Fruit fly (Drosophila melanogaster) whole organism, embryonic: ENCODE data around the gene Girdin.

ENCODE experiments used
- Antp ChIP-seq: fragments of 200-800 bp; sonication (Bioruptor generic); optimal IDR thresholded peaks from 3 replicates; lab custom pipeline; 2016; ENCODE audit warnings: missing biosample characterization, missing genetic modification characterization
- Bdp1 ChIP-seq: fragments of 200-800 bp; sonication (Bioruptor generic); optimal IDR thresholded peaks from 3 replicates; lab custom pipeline; 2016; ENCODE audit warnings: missing biosample characterization, missing genetic modification characterization
- Bgb ChIP-seq: fragments of 200-800 bp; sonication (Bioruptor generic); IDR thresholded peaks from 2 replicates; pipeline ENCODE4 v1.3.6; 2022; ENCODE audit warnings: missing biosample characterization, missing genetic modification characterization; ENCODE audit not compliant: partially characterized antibody
- CG10654 ChIP-seq: fragments of 200-800 bp; sonication (Bioruptor generic); optimal IDR thresholded peaks from 2 replicates; lab custom pipeline; 2016; ENCODE audit warnings: missing biosample characterization, missing genetic modification characterization
- CG12299 ChIP-seq: fragments of 200-800 bp; sonication (Bioruptor generic); optimal IDR thresholded peaks from 2 replicates; lab custom pipeline; 2018; ENCODE audit warnings: missing biosample characterization, mild to moderate bottlenecking, missing genetic modification characterization
- CG14014 ChIP-seq: fragments of 200-800 bp; sonication (Bioruptor generic); IDR thresholded peaks from 2 replicates; pipeline ENCODE4 v1.3.6; 2022; ENCODE audit warnings: missing biosample characterization, missing genetic modification characterization
- CG14441 ChIP-seq: fragments of 200-800 bp; sonication (Bioruptor generic); IDR thresholded peaks from 2 replicates; pipeline ENCODE4 v1.3.6; 2022; ENCODE audit warnings: missing biosample characterization, missing genetic modification characterization
- CG15479 ChIP-seq: fragments of 200-800 bp; sonication (Bioruptor generic); optimal IDR thresholded peaks from 3 replicates; lab custom pipeline; 2019; ENCODE audit warnings: missing biosample characterization, mild to moderate bottlenecking, missing genetic modification characterization, moderate library complexity
- CG17361 ChIP-seq: fragments of 200-800 bp; sonication (Bioruptor generic); IDR thresholded peaks from 3 replicates; pipeline ENCODE4 v1.3.6; 2022; ENCODE audit warnings: missing biosample characterization, missing genetic modification characterization
- CG2199 ChIP-seq: fragments of 200-800 bp; sonication (Bioruptor generic); IDR thresholded peaks from 3 replicates; pipeline ENCODE4 v1.3.6; 2022; ENCODE audit warnings: missing biosample characterization, missing genetic modification characterization
- CG33557 ChIP-seq: fragments of 200-800 bp; sonication (Bioruptor generic); optimal IDR thresholded peaks from 2 replicates; lab custom pipeline; 2019; ENCODE audit warnings: missing biosample characterization, mild to moderate bottlenecking, missing genetic modification characterization, moderate library complexity
- CG3847 ChIP-seq: fragments of 200-800 bp; sonication (Bioruptor generic); IDR thresholded peaks from 2 replicates; pipeline ENCODE4 v1.3.6; 2022; ENCODE audit warnings: missing biosample characterization, missing genetic modification characterization
- CG3995 ChIP-seq: fragments of 200-800 bp; sonication (Bioruptor generic); optimal IDR thresholded peaks from 3 replicates; lab custom pipeline; 2016; ENCODE audit warnings: missing biosample characterization, missing genetic modification characterization
- CG4328 ChIP-seq: fragments of 200-800 bp; sonication (Bioruptor generic); optimal IDR thresholded peaks from 3 replicates; lab custom pipeline; 2017; ENCODE audit warnings: missing biosample characterization, missing genetic modification reagents, missing genetic modification characterization
- CG6791 ChIP-seq: fragments of 200-800 bp; sonication (Bioruptor generic); IDR thresholded peaks from 3 replicates; pipeline ENCODE4 v1.3.6; 2022; ENCODE audit warnings: missing biosample characterization, missing genetic modification characterization; ENCODE audit not compliant: partially characterized antibody
- CG8924 ChIP-seq: fragments of 200-800 bp; optimal IDR thresholded peaks from 3 replicates; lab custom pipeline; 2019; ENCODE audit warnings: missing biosample characterization, mild to moderate bottlenecking, missing genetic modification characterization, moderate library complexity
- CG9437 ChIP-seq: fragments of 200-800 bp; sonication (Bioruptor generic); optimal IDR thresholded peaks from 2 replicates; lab custom pipeline; 2018; ENCODE audit warnings: missing biosample characterization, mild to moderate bottlenecking, missing genetic modification characterization
- CG9609 ChIP-seq: fragments of 200-800 bp; sonication (Bioruptor generic); optimal IDR thresholded peaks from 3 replicates; lab custom pipeline; 2016; ENCODE audit warnings: missing biosample characterization, missing genetic modification characterization
- CG9727 ChIP-seq: fragments of 200-800 bp; sonication (Bioruptor generic); optimal IDR thresholded peaks from 3 replicates; lab custom pipeline; 2017; ENCODE audit warnings: missing biosample characterization, mild to moderate bottlenecking, missing genetic modification characterization
- CG9932 ChIP-seq: fragments of 200-800 bp; sonication (Bioruptor generic); IDR thresholded peaks from 2 replicates; pipeline ENCODE4 v1.3.6; 2022; ENCODE audit warnings: missing biosample characterization, missing genetic modification characterization
- Dbx ChIP-seq: fragments of 200-800 bp; sonication (Bioruptor generic); IDR thresholded peaks from 3 replicates; pipeline ENCODE4 v1.3.6; 2022; ENCODE audit warnings: missing biosample characterization, missing genetic modification characterization
- Ets97D ChIP-seq: fragments of 200-800 bp; sonication (Bioruptor generic); optimal IDR thresholded peaks from 3 replicates; lab custom pipeline; 2016; ENCODE audit warnings: missing biosample characterization, missing genetic modification characterization
- GATAe ChIP-seq: fragments of 200-800 bp; sonication (Bioruptor generic); conservative IDR thresholded peaks from 2 replicates; pipeline ENCODE4 v1.3.6; 2022; ENCODE audit warnings: missing biosample characterization, missing genetic modification characterization
- HHEX ChIP-seq: fragments of 200-800 bp; sonication (Bioruptor generic); optimal IDR thresholded peaks from 3 replicates; lab custom pipeline; 2017; ENCODE audit warnings: missing biosample characterization, mild to moderate bottlenecking, missing genetic modification characterization, missing genetic modification reagents
- Hmx ChIP-seq: fragments of 200-800 bp; sonication (Bioruptor generic); optimal IDR thresholded peaks from 2 replicates; lab custom pipeline; 2016; ENCODE audit warnings: missing biosample characterization, missing genetic modification characterization
- Mrtf ChIP-seq: fragments of 200-800 bp; sonication (Bioruptor generic); IDR thresholded peaks from 3 replicates; pipeline ENCODE4 v1.3.6; 2022; ENCODE audit warnings: missing biosample characterization, missing genetic modification characterization
- Oaz ChIP-seq: fragments of 200-800 bp; sonication (Bioruptor generic); IDR thresholded peaks from 2 replicates; pipeline ENCODE4 v1.3.6; 2022; ENCODE audit warnings: missing biosample characterization, missing genetic modification characterization
- Rfx ChIP-seq: fragments of 200-800 bp; sonication (Bioruptor generic); IDR thresholded peaks from 2 replicates; pipeline ENCODE4 v1.3.6; 2022; ENCODE audit warnings: missing biosample characterization, missing genetic modification characterization
- Scr ChIP-seq: fragments of 200-800 bp; sonication (Bioruptor generic); IDR thresholded peaks from 2 replicates; pipeline ENCODE4 v1.3.6; 2022; ENCODE audit warnings: missing biosample characterization, missing genetic modification characterization; ENCODE audit not compliant: partially characterized antibody
- caup ChIP-seq: fragments of 200-800 bp; sonication (Bioruptor generic); optimal IDR thresholded peaks from 3 replicates; lab custom pipeline; 2017; ENCODE audit warnings: missing biosample characterization, mild to moderate bottlenecking, missing genetic modification characterization, moderate library complexity; ENCODE audit not compliant: severe bottlenecking
- cg ChIP-seq: fragments of 200-800 bp; sonication (Bioruptor generic); optimal IDR thresholded peaks from 3 replicates; lab custom pipeline; 2019; ENCODE audit warnings: missing biosample characterization, mild to moderate bottlenecking, missing genetic modification characterization, moderate library complexity
- dysf ChIP-seq: fragments of 200-800 bp; sonication (Bioruptor generic); IDR thresholded peaks from 3 replicates; pipeline ENCODE4 v1.3.6; 2022; ENCODE audit warnings: missing biosample characterization, missing genetic modification characterization
- gce ChIP-seq: fragments of 200-800 bp; sonication (Bioruptor generic); IDR thresholded peaks from 3 replicates; pipeline ENCODE4 v1.3.6; 2022; ENCODE audit warnings: missing biosample characterization, missing genetic modification characterization
- gcm ChIP-seq: fragments of 200-800 bp; sonication (Bioruptor generic); optimal IDR thresholded peaks from 2 replicates; lab custom pipeline; 2019; ENCODE audit warnings: missing biosample characterization, mild to moderate bottlenecking, missing genetic modification characterization, moderate library complexity
- h ChIP-seq: fragments of >200 bp; optimal IDR thresholded peaks from 2 replicates; lab custom pipeline; 2017
- kay ChIP-seq: fragments of 200-800 bp; sonication (Bioruptor generic); optimal IDR thresholded peaks from 2 replicates; lab custom pipeline; 2016; ENCODE audit warnings: missing biosample characterization, missing genetic modification characterization
- lab ChIP-seq: fragments of 200-800 bp; sonication (Bioruptor generic); optimal IDR thresholded peaks from 3 replicates; lab custom pipeline; 2017; ENCODE audit warnings: missing biosample characterization, missing genetic modification characterization, mild to moderate bottlenecking, moderate library complexity, missing genetic modification reagents
- lilli ChIP-seq: fragments of 200-800 bp; sonication (Bioruptor generic); optimal IDR thresholded peaks from 3 replicates; lab custom pipeline; 2016; ENCODE audit warnings: missing biosample characterization, missing genetic modification characterization
- onecut ChIP-seq: fragments of 200-800 bp; sonication (Bioruptor generic); IDR thresholded peaks from 2 replicates; pipeline ENCODE4 v1.3.6; 2022; ENCODE audit warnings: missing biosample characterization, missing genetic modification characterization
- otp ChIP-seq: fragments of 200-800 bp; sonication (Bioruptor generic); IDR thresholded peaks from 3 replicates; pipeline ENCODE4, ENCODE4 v1.3.6; 2022; ENCODE audit warnings: missing biosample characterization, missing genetic modification characterization
- peb ChIP-seq: fragments of 200-800 bp; sonication (Bioruptor generic); IDR thresholded peaks from 2 replicates; pipeline ENCODE4 v1.3.6; 2022; ENCODE audit warnings: missing biosample characterization, missing genetic modification characterization
- prd ChIP-seq, 3 experiments: fragments of >200 bp in 2 of 3; fragments of 200-800 bp in 1 of 3; sonication (Bioruptor generic) in 1 of 3; optimal IDR thresholded peaks in 2 of 3; IDR thresholded peaks in 1 of 3; 2 replicates in 2 of 3; 3 replicates in 1 of 3; pipeline versions ENCODE4 v1.3.6 to Lab custom; 2017 to 2022; ENCODE audit warnings: missing biosample characterization in 1 of 3, missing genetic modification characterization in 1 of 3
- salm ChIP-seq: fragments of 200-800 bp; sonication (Bioruptor generic); optimal IDR thresholded peaks from 2 replicates; lab custom pipeline; 2018; ENCODE audit warnings: missing biosample characterization, mild to moderate bottlenecking, missing genetic modification characterization
- so ChIP-seq: fragments of 200-800 bp; sonication (Bioruptor generic); IDR thresholded peaks from 3 replicates; pipeline ENCODE4 v1.3.6; 2022; ENCODE audit warnings: missing biosample characterization, missing genetic modification characterization
- sob ChIP-seq: fragments of 200-800 bp; sonication (Bioruptor generic); IDR thresholded peaks from 2 replicates; pipeline ENCODE4 v1.3.6; 2022; ENCODE audit warnings: missing biosample characterization, missing genetic modification characterization
- sr ChIP-seq: fragments of 200-800 bp; sonication (Bioruptor generic); IDR thresholded peaks from 3 replicates; pipeline ENCODE4 v1.3.6; 2022; ENCODE audit warnings: missing biosample characterization, missing genetic modification characterization
- stwl ChIP-seq: fragments of 200-800 bp; sonication (Bioruptor generic); optimal IDR thresholded peaks from 3 replicates; lab custom pipeline; 2018; ENCODE audit warnings: missing biosample characterization, mild to moderate bottlenecking, missing genetic modification characterization, moderate library complexity
- vfl ChIP-seq: fragments of 200-800 bp; sonication (Bioruptor generic); optimal IDR thresholded peaks from 2 replicates; lab custom pipeline; 2016; ENCODE audit warnings: missing biosample characterization, missing genetic modification characterization
- zen ChIP-seq: fragments of 200-800 bp; sonication (Bioruptor generic); optimal IDR thresholded peaks from 3 replicates; lab custom pipeline; 2018; ENCODE audit warnings: missing biosample characterization, mild to moderate bottlenecking, missing genetic modification characterization, moderate library complexity

The Girdin gene

DNA sequence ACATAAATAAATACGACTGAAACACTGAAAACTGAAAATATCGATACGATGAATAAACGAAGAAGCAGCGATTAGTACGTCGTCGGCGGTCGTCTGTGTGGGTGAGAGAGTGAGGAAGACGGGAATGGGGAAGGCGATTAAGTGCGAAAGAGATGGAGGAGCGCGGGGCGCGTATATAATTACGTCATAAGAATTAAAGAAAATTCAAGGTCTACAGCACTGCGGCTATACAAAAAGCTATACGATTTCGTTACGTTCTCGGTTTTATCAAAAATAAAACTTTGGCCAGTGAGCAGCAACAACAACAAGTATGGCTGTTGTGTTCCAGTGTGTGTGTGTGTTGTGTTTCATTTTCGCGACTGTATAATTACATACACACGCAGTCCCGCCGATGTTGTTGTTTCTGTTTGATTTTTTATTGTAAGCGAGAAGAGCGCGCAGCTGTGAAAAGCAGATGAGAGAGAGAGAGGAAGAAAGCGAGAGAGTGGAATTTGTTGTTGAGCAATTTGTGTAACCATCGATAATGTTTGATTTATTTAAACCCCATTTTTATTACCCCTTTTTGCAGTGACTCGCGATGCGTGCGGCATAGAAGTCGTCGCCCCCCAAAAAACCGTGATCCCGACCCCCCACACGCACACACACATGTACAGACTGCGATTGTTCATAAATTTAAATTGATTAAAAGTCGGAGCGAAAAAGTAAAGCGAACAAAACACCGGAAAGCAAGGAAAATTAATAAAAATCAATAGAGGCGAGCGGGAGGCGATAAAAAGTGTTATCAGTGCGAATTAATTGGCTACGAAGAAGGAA is 29.5 kb upstream of the Girdin start (continued):
- TF ChIP-seq salm (tag; lab: Kevin White, UChicago), result no peak
- TF ChIP-seq CG3995 (GFP tag; lab: Kevin White, UChicago), result peak; percentile 38
- TF ChIP-seq CG2199 (GFP tag; lab: Robert Waterston, UW), result peak; percentile 74; the same call in 2 of the 3 replicates
- no peak for TF ChIP-seq CG9437
- TF ChIP-seq Hmx (GFP tag; lab: Kevin White, UChicago), result no peak
- TF ChIP-seq dysf (GFP tag; lab: Robert Waterston, UW), result no peak
- TF ChIP-seq peb, result no peak
- no peak for TF ChIP-seq h (lab: Kevin White, UChicago)
- TF ChIP-seq CG15479, result peak; percentile 6
- no peak for TF ChIP-seq otp (GFP tag; lab: Robert Waterston, UW)
- TF ChIP-seq Dbx (GFP tag; lab: Robert Waterston, UW), result peak; percentile 33; the same call in 1 of the 3 replicates
- TF ChIP-seq gce (GFP tag; lab: Robert Waterston, UW), result no peak
- TF ChIP-seq cg (GFP tag; lab: Kevin White, UChicago), result peak; percentile 93
- no peak for TF ChIP-seq CG9727 (GFP tag; lab: Kevin White, UChicago)
- 0 out of 2 replicates have a peak, but pooled peaks have one; percentile 6 for TF ChIP-seq CG3847
- TF ChIP-seq sob (GFP tag; lab: Robert Waterston, UW), result peak; percentile 44; the same call in 1 of the 2 replicates
- TF ChIP-seq CG9932 (GFP tag; lab: Robert Waterston, UW), result peak; percentile 13; the same call in 1 of the 2 replicates
- peak; percentile 27; the same call in 1 of the 2 replicates for TF ChIP-seq Rfx (GFP tag; lab: Robert Waterston, UW)
- no peak for TF ChIP-seq Scr (GFP tag; lab: Robert Waterston, UW)
- peak; percentile 65; the same call in 2 of the 3 replicates for TF ChIP-seq so (GFP tag; lab: Robert Waterston, UW)
- no peak for TF ChIP-seq CG9609 (GFP tag; lab: Kevin White, UChicago)
- no peak for TF ChIP-seq stwl (tag; lab: Kevin White, UChicago)
- TF ChIP-seq CG12299 (tag; lab: Kevin White, UChicago), result peak; percentile 12
- no peak for TF ChIP-seq gcm (GFP tag; lab: Kevin White, UChicago)
- TF ChIP-seq Mrtf (GFP tag; lab: Robert Waterston, UW), result no peak
- TF ChIP-seq zen, result peak; percentile 28
- TF ChIP-seq Oaz (GFP tag; lab: Robert Waterston, UW), result no peak
- TF ChIP-seq CG10654, result no peak
- TF ChIP-seq CG33557, result no peak
- no peak for TF ChIP-seq vfl (GFP tag; lab: Kevin White, UChicago)
- peak; percentile 45 for TF ChIP-seq CG4328 (GFP tag; lab: Kevin White, UChicago)
- TF ChIP-seq HHEX (GFP tag; lab: Kevin White, UChicago), result peak; percentile 16
- TF ChIP-seq lilli, result no peak
- peak; percentile 34 for TF ChIP-seq onecut (GFP tag; lab: Robert Waterston, UW)
- no peak for TF ChIP-seq Bdp1 (GFP tag; lab: Kevin White, UChicago)
- no peak for TF ChIP-seq CG17361 (GFP tag; lab: Robert Waterston, UW)
- peak; percentile 52; the same call in 1 of the 2 replicates for TF ChIP-seq Bgb
- TF ChIP-seq sr, result peak; percentile 86
- no peak for TF ChIP-seq Ets97D (GFP tag; lab: Kevin White, UChicago)
- TF ChIP-seq CG6791 (GFP tag; lab: Robert Waterston, UW), result no peak
- TF ChIP-seq caup, result peak; percentile 8
- TF ChIP-seq kay (GFP tag; lab: Kevin White, UChicago), result peak; percentile 8
- TF ChIP-seq CG8924 (tag; lab: Kevin White, UChicago), result peak; percentile 16
- TF ChIP-seq prd (optimal IDR thresholded peaks at IDR 0.05; lab: Kevin White, UChicago), result no peak
- no peak for TF ChIP-seq prd (GFP tag; IDR thresholded peaks at IDR 0.05; lab: Robert Waterston, UW)
- no peak for TF ChIP-seq CG14014 (GFP tag; lab: Robert Waterston, UW)
- TF ChIP-seq Antp (GFP tag; lab: Kevin White, UChicago), result no peak
- TF ChIP-seq CG14441 (GFP tag; lab: Robert Waterston, UW), result peak; percentile 27; the same call in 1 of the 2 replicates
- TF ChIP-seq GATAe, result peak; percentile 33; the same call in 1 of the 2 replicates
- no peak for TF ChIP-seq lab
